Fruit fly (Drosophila melanogaster) whole organism, adult: Measurements from ENCODE around the gene CG31954.

Experiments used
- CG11617 ChIP-seq: fragments of 200-800 bp; sonication (Bioruptor generic); optimal IDR thresholded peaks from 2 replicates; lab custom pipeline; 2017; ENCODE audit warnings: mild to moderate bottlenecking, missing biosample characterization, missing genetic modification reagents, missing genetic modification characterization
- CG5204 ChIP-seq: fragments of 200-800 bp; sonication (Bioruptor generic); optimal IDR thresholded peaks from 2 replicates; lab custom pipeline; 2016; ENCODE audit warnings: missing biosample characterization, missing genetic modification characterization
- Clk ChIP-seq: fragments of 200-800 bp; sonication (Bioruptor generic); optimal IDR thresholded peaks from 2 replicates; lab custom pipeline; 2017; ENCODE audit warnings: missing biosample characterization, missing genetic modification characterization
- bab1 ChIP-seq: fragments of 200-800 bp; sonication (Bioruptor generic); optimal IDR thresholded peaks from 3 replicates; lab custom pipeline; 2019; ENCODE audit warnings: missing biosample characterization, mild to moderate bottlenecking, missing genetic modification characterization, moderate library complexity
- kay ChIP-seq: fragments of 200-800 bp; sonication (Bioruptor generic); peaks from one replicate; lab custom pipeline; 2016; ENCODE audit warnings: missing biosample characterization, missing genetic modification characterization, borderline replicate concordance
- ovo ChIP-seq: fragments of 200-800 bp; sonication (Bioruptor generic); optimal IDR thresholded peaks from 2 replicates; lab custom pipeline; 2016; ENCODE audit warnings: missing biosample characterization, missing genetic modification characterization
- toe ChIP-seq: fragments of 200-800 bp; sonication (Bioruptor generic); optimal IDR thresholded peaks from 2 replicates; lab custom pipeline; 2016; ENCODE audit warnings: missing biosample characterization, missing genetic modification characterization

DNA sequence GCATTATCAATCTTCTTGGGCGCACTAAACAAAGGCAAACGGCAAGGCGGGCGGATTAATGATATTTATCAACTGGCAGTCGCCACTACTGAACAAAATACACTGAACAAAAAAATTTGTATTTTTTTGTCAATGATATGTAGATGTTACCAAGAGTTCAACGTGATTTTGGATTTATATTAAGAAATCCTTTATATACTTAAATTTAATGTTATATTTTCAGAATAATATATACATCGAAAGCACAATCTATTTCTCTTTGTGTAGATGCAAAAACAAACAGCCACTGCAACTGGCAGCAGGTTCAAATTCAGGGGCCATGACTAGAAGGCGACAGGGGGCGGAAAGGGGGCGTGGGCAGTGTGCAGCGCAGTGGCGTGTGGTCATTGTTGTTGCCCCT is 27.2 kb downstream of the CG31954 start:
- TF ChIP-seq CG5204 = no peak
- no peak for TF ChIP-seq kay (GFP tag; lab: Kevin White, UChicago)
- no peak for TF ChIP-seq ovo (GFP tag; lab: Kevin White, UChicago)
- TF ChIP-seq bab1 (GFP tag; lab: Kevin White, UChicago) = no peak
- TF ChIP-seq Clk (GFP tag; lab: Kevin White, UChicago) = no peak
- TF ChIP-seq CG11617 = no peak
- TF ChIP-seq toe = no peak
